Worm (Caenorhabditis elegans): ENCODE measurements around the gene chil-24.

The chil-24 gene

DNA sequence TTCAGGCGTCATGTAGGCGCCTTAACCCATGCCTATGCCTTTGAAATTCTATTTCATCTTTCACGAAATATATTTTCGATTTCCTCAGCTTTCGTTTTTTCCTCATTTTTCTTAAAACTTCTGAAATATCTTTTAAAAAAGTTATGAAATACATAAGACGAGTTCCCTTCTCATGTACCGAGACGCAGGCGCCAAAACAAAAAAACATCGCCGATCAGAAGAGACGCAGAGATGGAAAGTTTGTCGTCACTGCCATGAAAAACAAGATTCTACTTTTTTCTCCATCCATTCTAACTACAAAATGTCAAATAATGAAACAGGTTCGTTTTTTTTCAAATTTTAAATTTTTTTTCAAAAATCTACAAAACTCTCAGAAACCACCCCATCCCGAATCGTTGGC lies at the start of gene chil-24:
Gene chil-24, plus strand, starts transcription at position 156 of the 400 bp plus-strand sequence.
- no peak for TF ChIP-seq nhr-6 (tag; optimal IDR thresholded peaks at IDR 0.05)
- no peak for TF ChIP-seq alr-1 (tag; optimal IDR thresholded peaks at IDR 0.05)
- TF ChIP-seq sma-9 (GFP tag; optimal IDR thresholded peaks at IDR 0.05): peak; percentile 7
- TF ChIP-seq sma-9 (tag; optimal IDR thresholded peaks at IDR 0.05): no peak
- peak; percentile 16 for TF ChIP-seq unc-55 (GFP tag; optimal IDR thresholded peaks at IDR 0.05)
- no peak for TF ChIP-seq sem-4 (tag; optimal IDR thresholded peaks at IDR 0.05)

ce11 chrII:3087134-3087533 lies 41.8 kb upstream of the chil-24 start:
- TF ChIP-seq elt-3 (tag; optimal IDR thresholded peaks at IDR 0.05): no peak

DNA sequence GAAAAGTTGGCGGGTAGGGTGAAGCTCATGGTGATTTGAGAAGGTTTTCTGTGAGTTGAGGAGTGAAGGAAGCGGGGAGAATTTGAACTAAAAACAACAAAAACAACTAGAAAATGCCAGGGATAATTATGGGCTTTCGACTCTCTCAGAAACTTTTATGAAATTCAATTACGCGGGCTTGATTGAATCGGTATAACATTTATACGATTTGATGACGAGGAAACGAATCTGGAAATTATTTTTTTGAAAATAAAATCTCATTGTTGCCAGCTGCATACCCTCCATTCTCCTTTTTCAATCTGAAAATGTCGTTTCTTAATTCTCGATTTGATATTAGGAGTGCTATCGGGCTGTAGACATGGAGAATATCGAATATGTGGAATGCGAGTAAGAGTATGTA lies 37.7 kb upstream of the chil-24 start, which contains the start of gene srg-21:
Gene srg-21, minus strand, starts transcription at position 101 of the 400 bp plus-strand sequence.
- TF ChIP-seq ceh-16 (tag; optimal IDR thresholded peaks at IDR 0.05) (no peak), sma-9 (GFP tag; optimal IDR thresholded peaks at IDR 0.05) (no peak), sma-9 (tag; optimal IDR thresholded peaks at IDR 0.05) (no peak), nhr-23 (tag; optimal IDR thresholded peaks at IDR 0.05) (no peak), nhr-10 (tag; optimal IDR thresholded peaks at IDR 0.05) (no peak), skn-1 (tag; optimal IDR thresholded peaks at IDR 0.05) (no peak), nhr-21 (tag; optimal IDR thresholded peaks at IDR 0.05) (no peak), aly-2 (tag; optimal IDR thresholded peaks at IDR 0.05) (no peak), mbf-1 (tag; optimal IDR thresholded peaks at IDR 0.05) (no peak), nhr-12 (tag; optimal IDR thresholded peaks at IDR 0.05) (no peak), fos-1 (tag; optimal IDR thresholded peaks at IDR 0.05) (no peak)

ce11 chrII:3093352-3093751 lies 35.6 kb upstream of the chil-24 start, which contains the start of gene srg-22:
srg-22 (minus strand) TSS chrII:3093452.
- TF ChIP-seq unc-62 (GFP tag; optimal IDR thresholded peaks at IDR 0.05): no peak
- TF ChIP-seq unc-39 (tag; optimal IDR thresholded peaks at IDR 0.05): no peak
- TF ChIP-seq nhr-12 (tag; optimal IDR thresholded peaks at IDR 0.05): no peak
- TF ChIP-seq snpc-4 (tag; optimal IDR thresholded peaks at IDR 0.05): no peak
- TF ChIP-seq F13H6.1 (tag; optimal IDR thresholded peaks at IDR 0.05): no peak
- no peak for TF ChIP-seq sma-9 (GFP tag; optimal IDR thresholded peaks at IDR 0.05)
- TF ChIP-seq sma-9 (tag; optimal IDR thresholded peaks at IDR 0.05): no peak
- TF ChIP-seq sem-4 (tag; optimal IDR thresholded peaks at IDR 0.05): no peak
- TF ChIP-seq crh-2 (tag; optimal IDR thresholded peaks at IDR 0.05): no peak
- no peak for TF ChIP-seq lin-11 (tag; optimal IDR thresholded peaks at IDR 0.05)
- no peak for TF ChIP-seq nhr-129 (tag; optimal IDR thresholded peaks at IDR 0.05)
- TF ChIP-seq nhr-237 (tag; optimal IDR thresholded peaks at IDR 0.05): no peak
- TF ChIP-seq unc-55 (GFP tag; optimal IDR thresholded peaks at IDR 0.05): no peak
- TF ChIP-seq lin-13 (GFP tag; optimal IDR thresholded peaks at IDR 0.05): no peak
- no peak for TF ChIP-seq ama-1 (optimal IDR thresholded peaks at IDR 0.05)
- no peak for TF ChIP-seq egl-27 (tag; optimal IDR thresholded peaks at IDR 0.05)
- no peak for TF ChIP-seq lin-39 (tag; optimal IDR thresholded peaks at IDR 0.05)
- TF ChIP-seq peb-1 (tag; optimal IDR thresholded peaks at IDR 0.05): no peak
- TF ChIP-seq R02D3.7 (tag; optimal IDR thresholded peaks at IDR 0.05): no peak

DNA sequence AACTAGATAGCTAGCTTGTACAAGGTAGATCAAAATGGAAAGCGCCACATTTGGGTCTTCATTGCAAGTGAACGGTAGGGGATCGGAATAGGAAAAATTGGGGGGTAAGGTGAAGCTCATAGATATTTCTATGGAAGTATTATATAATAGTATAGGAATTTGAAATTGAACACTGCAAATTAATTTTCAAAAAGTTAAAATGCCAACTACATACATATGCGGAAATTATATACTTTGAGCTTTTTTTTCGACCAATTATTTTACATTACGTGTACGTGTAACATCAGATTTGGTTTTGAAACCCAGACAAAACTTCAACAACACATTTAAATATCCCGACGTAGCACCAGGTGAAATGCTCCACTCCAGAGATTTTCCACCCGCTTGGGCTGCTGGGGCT lies 32.9 kb upstream of the chil-24 start, which contains the start of gene srg-23:
Gene srg-23, minus strand, starts transcription at position 101 of the 400 bp plus-strand sequence.
- TF ChIP-seq elt-1 (tag; optimal IDR thresholded peaks at IDR 0.05): no peak
- TF ChIP-seq mbf-1 (tag; optimal IDR thresholded peaks at IDR 0.05): no peak
- TF ChIP-seq fos-1 (tag; optimal IDR thresholded peaks at IDR 0.05): no peak
- TF ChIP-seq nhr-21 (tag; optimal IDR thresholded peaks at IDR 0.05): no peak
- no peak for TF ChIP-seq ztf-11 (tag; optimal IDR thresholded peaks at IDR 0.05)
- TF ChIP-seq Y55F3AM.14 (GFP tag; optimal IDR thresholded peaks at IDR 0.05): no peak
- TF ChIP-seq F13H6.1 (tag; optimal IDR thresholded peaks at IDR 0.05): no peak

- TF ChIP-seq lin-11 (tag; optimal IDR thresholded peaks at IDR 0.05): no peak
- TF ChIP-seq mdl-1 (tag; optimal IDR thresholded peaks at IDR 0.05): no peak
- TF ChIP-seq mab-5 (tag; optimal IDR thresholded peaks at IDR 0.05): no peak
- no peak for TF ChIP-seq ztf-1 (GFP tag; conservative IDR thresholded peaks at IDR 0.05)
- TF ChIP-seq sma-3 (GFP tag; optimal IDR thresholded peaks at IDR 0.05): no peak
- no peak for TF ChIP-seq aly-2 (tag; optimal IDR thresholded peaks at IDR 0.05)
These were observed 32.1 kb upstream of the chil-24 start, which contains the start of gene Y25C1A.14 for ce11 chrII:3096857-3097256. Y25C1A.14 (minus strand) TSS chrII:3096957.
